Worm (Caenorhabditis elegans) whole organism, L2 larva: ENCODE results near the gene T23F2.3.

ENCODE experiments used
- ZK546.5 ChIP-seq: sonication (generic microtip); optimal IDR thresholded peaks from 2 replicates; lab custom pipeline; 2017; ENCODE audit warnings: missing biosample characterization, missing genetic modification characterization
- ama-1 ChIP-seq: fragments of 150-350 bp; optimal IDR thresholded peaks from 2 replicates; lab custom pipeline; 2018; ENCODE audit warnings: inconsistent platforms
- ceh-82 ChIP-seq: fragments of 150-350 bp; optimal IDR thresholded peaks from 2 replicates; lab custom pipeline; 2014; ENCODE audit warnings: missing biosample characterization, missing genetic modification characterization
- lsy-2 ChIP-seq, 2 experiments: fragments of 150-350 bp in 1 of 2; sonication (generic microtip) in 1 of 2; optimal IDR thresholded peaks; 2 replicates each; lab custom pipeline; 2014 to 2017; ENCODE audit warnings: missing biosample characterization in 2 of 2, missing genetic modification characterization in 2 of 2
- nhr-11 ChIP-seq: fragments of 150-350 bp; optimal IDR thresholded peaks from 2 replicates; lab custom pipeline; 2014; ENCODE audit warnings: missing biosample characterization, missing genetic modification characterization
- nhr-77 ChIP-seq: fragments of 150-350 bp; optimal IDR thresholded peaks from 2 replicates; lab custom pipeline; 2014; ENCODE audit warnings: missing biosample characterization, missing genetic modification characterization
- unc-39 ChIP-seq: fragments of 150-350 bp; optimal IDR thresholded peaks from 2 replicates; lab custom pipeline; 2014; ENCODE audit warnings: missing biosample characterization, missing genetic modification characterization
- unc-55 ChIP-seq: fragments of 150-350 bp; sonication (generic microtip); optimal IDR thresholded peaks from 3 replicates; lab custom pipeline; 2014; ENCODE audit warnings: missing biosample characterization, missing genetic modification reagents, missing genetic modification characterization
- unc-62 ChIP-seq: fragments of 150-350 bp; optimal IDR thresholded peaks from 2 replicates; lab custom pipeline; 2014; ENCODE audit warnings: missing biosample characterization, missing genetic modification reagents, missing genetic modification characterization
- zag-1 ChIP-seq: fragments of 150-350 bp; optimal IDR thresholded peaks from 2 replicates; lab custom pipeline; 2014; ENCODE audit warnings: missing biosample characterization, missing genetic modification characterization

DNA sequence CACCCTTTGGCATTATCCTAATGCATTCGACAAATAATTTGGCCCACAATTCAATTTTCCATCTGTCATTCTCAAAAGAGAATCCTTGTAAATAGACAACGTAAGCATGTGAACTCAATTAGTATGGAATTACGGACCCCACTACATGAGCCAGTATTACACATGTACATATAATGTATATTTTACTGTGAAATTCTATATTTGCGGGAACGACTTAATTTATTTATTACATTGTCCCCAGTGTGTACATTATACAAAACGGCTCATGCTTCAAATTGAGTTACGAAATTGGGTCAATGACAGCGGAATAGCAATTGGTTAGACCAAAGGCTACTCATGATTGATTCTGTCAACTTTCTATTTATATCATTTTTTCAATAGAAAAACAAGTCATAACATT lies 7.4 kb upstream of the T23F2.3 start:
- TF ChIP-seq ZK546.5 (tag; lab: Kevin White, UChicago) (no peak), unc-62 (GFP tag; lab: Kevin White, UChicago) (no peak), ama-1 (lab: Kevin White, UChicago) (no peak), lsy-2 (tag; optimal IDR thresholded peaks at IDR 0.05; lab: Kevin White, UChicago) (no peak), ceh-82 (tag; lab: Kevin White, UChicago) (no peak), unc-39 (tag; lab: Kevin White, UChicago) (no peak), nhr-11 (tag; lab: Kevin White, UChicago) (no peak), zag-1 (tag; lab: Kevin White, UChicago) (no peak), unc-55 (GFP tag; lab: Kevin White, UChicago) (no peak), nhr-77 (tag; lab: Kevin White, UChicago) (no peak)
